Fruit fly (Drosophila melanogaster) whole organism, embryonic: ENCODE measurements around the gene CG13248.

ENCODE experiments used
- ATbp ChIP-seq: fragments of 200-800 bp; sonication (Bioruptor generic); optimal IDR thresholded peaks from 2 replicates; lab custom pipeline; 2017; ENCODE audit warnings: missing biosample characterization, mild to moderate bottlenecking, missing genetic modification characterization, missing genetic modification reagents
- Atf6 ChIP-seq: fragments of 200-800 bp; sonication (Bioruptor generic); IDR thresholded peaks from 2 replicates; pipeline ENCODE4 v1.3.6; 2022; ENCODE audit warnings: missing biosample characterization, missing genetic modification characterization
- CG10267 ChIP-seq: fragments of 200-800 bp; sonication (Bioruptor generic); optimal IDR thresholded peaks from 2 replicates; lab custom pipeline; 2018; ENCODE audit warnings: missing biosample characterization, mild to moderate bottlenecking, missing genetic modification characterization, moderate library complexity
- CG12659 ChIP-seq: fragments of 200-800 bp; sonication (Bioruptor generic); optimal IDR thresholded peaks from 3 replicates; lab custom pipeline; 2017; ENCODE audit warnings: mild to moderate bottlenecking, missing biosample characterization, missing genetic modification reagents, missing genetic modification characterization
- CG15601 ChIP-seq: fragments of 200-800 bp; sonication (Bioruptor generic); optimal IDR thresholded peaks from 3 replicates; lab custom pipeline; 2019; ENCODE audit warnings: missing biosample characterization, mild to moderate bottlenecking, missing genetic modification characterization, moderate library complexity
- CG15696 ChIP-seq: fragments of 200-800 bp; sonication (Bioruptor generic); optimal IDR thresholded peaks from 2 replicates; lab custom pipeline; 2019; ENCODE audit warnings: missing biosample characterization, mild to moderate bottlenecking, missing genetic modification characterization, moderate library complexity
- CG16813 ChIP-seq: fragments of 200-800 bp; sonication (Bioruptor generic); IDR thresholded peaks from 3 replicates; pipeline ENCODE4 v1.3.6; 2022; ENCODE audit warnings: missing biosample characterization, missing genetic modification characterization; ENCODE audit not compliant: partially characterized antibody
- CG17361 ChIP-seq: fragments of 200-800 bp; sonication (Bioruptor generic); IDR thresholded peaks from 3 replicates; pipeline ENCODE4 v1.3.6; 2022; ENCODE audit warnings: missing biosample characterization, missing genetic modification characterization
- CG18262 ChIP-seq: fragments of 200-800 bp; optimal IDR thresholded peaks from 3 replicates; lab custom pipeline; 2019; ENCODE audit warnings: missing biosample characterization, mild to moderate bottlenecking, missing genetic modification characterization, moderate library complexity
- CG2129 ChIP-seq: fragments of 200-800 bp; sonication (Bioruptor generic); IDR thresholded peaks from 2 replicates; pipeline ENCODE4 v1.3.6; 2022; ENCODE audit warnings: missing biosample characterization, missing genetic modification characterization; ENCODE audit not compliant: partially characterized antibody
- CG30403 ChIP-seq: fragments of 200-800 bp; sonication (Bioruptor generic); optimal IDR thresholded peaks from 3 replicates; lab custom pipeline; 2016; ENCODE audit warnings: missing biosample characterization, missing genetic modification characterization
- CG31388 ChIP-seq: fragments of 200-800 bp; sonication (Bioruptor generic); optimal IDR thresholded peaks from 2 replicates; lab custom pipeline; 2016; ENCODE audit warnings: missing biosample characterization, missing genetic modification characterization
- CG32767 ChIP-seq: fragments of 200-800 bp; sonication (Bioruptor generic); IDR thresholded peaks from 2 replicates; pipeline ENCODE4 v1.3.6; 2022; ENCODE audit warnings: missing biosample characterization, missing genetic modification characterization
- CG34376 ChIP-seq: fragments of 200-800 bp; sonication (Bioruptor generic); optimal IDR thresholded peaks from 2 replicates; lab custom pipeline; 2018; ENCODE audit warnings: missing biosample characterization, mild to moderate bottlenecking, missing genetic modification characterization
- CG3726 ChIP-seq: fragments of 200-800 bp; sonication (Bioruptor generic); IDR thresholded peaks from 3 replicates; pipeline ENCODE4, ENCODE4 v1.3.6; 2022; ENCODE audit warnings: missing biosample characterization, missing genetic modification characterization
- CG6654 ChIP-seq: fragments of 200-800 bp; sonication (Bioruptor generic); optimal IDR thresholded peaks from 2 replicates; lab custom pipeline; 2017; ENCODE audit warnings: missing biosample characterization, mild to moderate bottlenecking, missing genetic modification characterization
- CG6689 ChIP-seq: fragments of 200-800 bp; sonication (Bioruptor generic); IDR thresholded peaks from 2 replicates; pipeline ENCODE4 v1.3.6; 2022; ENCODE audit warnings: missing biosample characterization, missing genetic modification characterization
- CG7357 ChIP-seq: fragments of 200-800 bp; sonication (Bioruptor generic); IDR thresholded peaks from 3 replicates; pipeline ENCODE4 v1.3.6; 2022; ENCODE audit warnings: missing biosample characterization, missing genetic modification characterization
- CG7786 ChIP-seq: fragments of 200-800 bp; sonication (Bioruptor generic); optimal IDR thresholded peaks from 2 replicates; lab custom pipeline; 2016; ENCODE audit warnings: missing biosample characterization, missing genetic modification characterization
- CG8388 ChIP-seq: fragments of 200-800 bp; sonication (Bioruptor generic); optimal IDR thresholded peaks from 2 replicates; lab custom pipeline; 2019; ENCODE audit warnings: missing biosample characterization, mild to moderate bottlenecking, missing genetic modification characterization, moderate library complexity
- CG9437 ChIP-seq: fragments of 200-800 bp; sonication (Bioruptor generic); optimal IDR thresholded peaks from 2 replicates; lab custom pipeline; 2018; ENCODE audit warnings: missing biosample characterization, mild to moderate bottlenecking, missing genetic modification characterization
- CG9727 ChIP-seq: fragments of 200-800 bp; sonication (Bioruptor generic); optimal IDR thresholded peaks from 3 replicates; lab custom pipeline; 2017; ENCODE audit warnings: missing biosample characterization, mild to moderate bottlenecking, missing genetic modification characterization
- Dek ChIP-seq: fragments of 200-800 bp; sonication (Bioruptor generic); optimal IDR thresholded peaks from 3 replicates; lab custom pipeline; 2019; ENCODE audit warnings: missing biosample characterization, mild to moderate bottlenecking, missing genetic modification characterization, moderate library complexity
- E2f2 ChIP-seq: fragments of 200-800 bp; sonication (Bioruptor generic); IDR thresholded peaks from 2 replicates; pipeline ENCODE4 v1.3.6; 2022; ENCODE audit warnings: missing biosample characterization, missing genetic modification characterization
- ERR ChIP-seq: fragments of 200-800 bp; sonication (Bioruptor generic); optimal IDR thresholded peaks from 2 replicates; lab custom pipeline; 2016; ENCODE audit warnings: missing biosample characterization, missing genetic modification characterization
- Fer3 ChIP-seq: fragments of 200-800 bp; sonication (Bioruptor generic); optimal IDR thresholded peaks from 2 replicates; lab custom pipeline; 2018; ENCODE audit warnings: missing biosample characterization, mild to moderate bottlenecking, missing genetic modification characterization, moderate library complexity
- Hsf ChIP-seq: fragments of 200-800 bp; sonication (Bioruptor generic); optimal IDR thresholded peaks from 3 replicates; lab custom pipeline; 2016; ENCODE audit warnings: missing biosample characterization, missing genetic modification characterization
- Med ChIP-seq: fragments of 200-800 bp; sonication (Bioruptor generic); peaks from one replicate; lab custom pipeline; 2016; ENCODE audit warnings: missing biosample characterization, missing genetic modification characterization, mild to moderate bottlenecking, inconsistent platforms, moderate library complexity
- Sry-δ ChIP-seq: fragments of 200-800 bp; sonication (Bioruptor generic); optimal IDR thresholded peaks from 2 replicates; lab custom pipeline; 2016; ENCODE audit warnings: missing biosample characterization, missing genetic modification characterization
- Tbp ChIP-seq: fragments of >200 bp; optimal IDR thresholded peaks from 2 replicates; lab custom pipeline; 2018; ENCODE audit warnings: missing biosample characterization, missing genetic modification characterization
- az2 ChIP-seq: fragments of 200-800 bp; sonication (Bioruptor generic); optimal IDR thresholded peaks from 3 replicates; lab custom pipeline; 2016; ENCODE audit warnings: missing biosample characterization, missing genetic modification characterization
- bowl ChIP-seq: fragments of 200-800 bp; sonication (Bioruptor generic); IDR thresholded peaks from 2 replicates; pipeline ENCODE4 v1.3.6; 2022; ENCODE audit warnings: missing biosample characterization, missing genetic modification characterization
- btn ChIP-seq: fragments of 200-800 bp; sonication (Bioruptor generic); optimal IDR thresholded peaks from 2 replicates; lab custom pipeline; 2016; ENCODE audit warnings: missing biosample characterization, missing genetic modification characterization
- chif ChIP-seq, 2 experiments: fragments of 200-800 bp; sonication (Bioruptor generic); optimal IDR thresholded peaks; 3 replicates each; lab custom pipeline; 2016; ENCODE audit warnings: missing biosample characterization in 2 of 2, missing genetic modification characterization in 2 of 2
- chn ChIP-seq: fragments of 200-800 bp; sonication (Bioruptor generic); optimal IDR thresholded peaks from 2 replicates; lab custom pipeline; 2016; ENCODE audit warnings: missing biosample characterization, missing genetic modification characterization
- dmrt11E ChIP-seq: fragments of 200-800 bp; sonication (Bioruptor generic); optimal IDR thresholded peaks from 3 replicates; lab custom pipeline; 2018; ENCODE audit warnings: missing biosample characterization, mild to moderate bottlenecking, missing genetic modification characterization, moderate library complexity
- ems ChIP-seq: fragments of 200-800 bp; sonication (Bioruptor generic); optimal IDR thresholded peaks from 3 replicates; lab custom pipeline; 2016; ENCODE audit warnings: missing biosample characterization, missing genetic modification characterization
- gem ChIP-seq: fragments of 200-800 bp; sonication (Bioruptor generic); optimal IDR thresholded peaks from 2 replicates; lab custom pipeline; 2019; ENCODE audit warnings: missing biosample characterization, mild to moderate bottlenecking, missing genetic modification characterization, moderate library complexity
- jumu ChIP-seq: fragments of 200-800 bp; sonication (Bioruptor generic); optimal IDR thresholded peaks from 3 replicates; lab custom pipeline; 2016; ENCODE audit warnings: missing biosample characterization, missing genetic modification characterization
- ken ChIP-seq: fragments of 200-800 bp; sonication (Bioruptor generic); IDR thresholded peaks from 3 replicates; pipeline ENCODE4 v1.3.6; 2022; ENCODE audit warnings: missing biosample characterization, missing genetic modification characterization
- lbe ChIP-seq: fragments of 200-800 bp; sonication (Bioruptor generic); optimal IDR thresholded peaks from 2 replicates; lab custom pipeline; 2016; ENCODE audit warnings: missing biosample characterization, mild to moderate bottlenecking, missing genetic modification characterization
- lilli ChIP-seq: fragments of 200-800 bp; sonication (Bioruptor generic); optimal IDR thresholded peaks from 3 replicates; lab custom pipeline; 2016; ENCODE audit warnings: missing biosample characterization, missing genetic modification characterization
- odd ChIP-seq: fragments of 200-800 bp; sonication (Bioruptor generic); optimal IDR thresholded peaks from 2 replicates; lab custom pipeline; 2017; ENCODE audit warnings: missing biosample characterization, mild to moderate bottlenecking, missing genetic modification characterization
- ssp ChIP-seq: fragments of 200-800 bp; sonication (Bioruptor generic); IDR thresholded peaks from 2 replicates; pipeline ENCODE4 v1.3.6; 2022; ENCODE audit warnings: missing biosample characterization, missing genetic modification characterization
- tgo ChIP-seq: fragments of 200-800 bp; sonication (Bioruptor generic); IDR thresholded peaks from 3 replicates; pipeline ENCODE4 v1.3.6; 2022; ENCODE audit warnings: missing biosample characterization, missing genetic modification characterization
- trem ChIP-seq: fragments of 200-800 bp; optimal IDR thresholded peaks from 3 replicates; lab custom pipeline; 2019; ENCODE audit warnings: missing biosample characterization, mild to moderate bottlenecking, missing genetic modification characterization, moderate library complexity
- ttk ChIP-seq: fragments of 200-800 bp; sonication (Bioruptor generic); IDR thresholded peaks from 2 replicates; pipeline ENCODE4 v2.1.2; 2022; ENCODE audit warnings: missing biosample characterization, missing genetic modification characterization
- tup ChIP-seq: fragments of 200-800 bp; sonication (Bioruptor generic); optimal IDR thresholded peaks from 2 replicates; lab custom pipeline; 2016; ENCODE audit warnings: missing biosample characterization, mild to moderate bottlenecking, missing genetic modification characterization, moderate library complexity
- unpg ChIP-seq: fragments of 200-800 bp; sonication (Bioruptor generic); optimal IDR thresholded peaks from 3 replicates; lab custom pipeline; 2018; ENCODE audit warnings: missing biosample characterization, mild to moderate bottlenecking, missing genetic modification characterization, moderate library complexity

Gene CG13248

DNA sequence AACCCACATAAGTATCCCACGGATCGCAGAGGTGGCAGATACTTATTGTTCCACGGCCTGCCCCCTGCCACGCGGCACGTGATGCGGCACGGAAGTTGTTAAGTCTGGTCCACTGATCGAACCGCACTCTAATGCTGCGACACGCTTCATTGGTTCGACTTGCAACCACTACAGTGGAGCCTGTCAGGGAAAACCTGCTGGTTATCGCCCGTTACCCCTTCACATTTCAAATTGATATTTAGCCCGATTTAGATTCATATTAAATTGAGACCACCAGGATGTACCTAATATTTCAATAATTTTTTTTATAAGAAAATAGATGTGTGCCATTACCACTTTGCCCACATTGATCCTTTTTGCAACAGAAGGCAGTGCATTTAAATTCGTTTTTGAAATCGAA is 37.0 kb upstream of the CG13248 start (continued):
- TF ChIP-seq gem (tag; lab: Kevin White, UChicago) (peak; percentile 55), CG16813 (0 out of 3 replicates have a peak, but pooled peaks have one; percentile 21), chn (GFP tag; lab: Kevin White, UChicago) (peak; percentile 12), CG30403 (GFP tag; lab: Kevin White, UChicago) (peak; percentile 37), odd (GFP tag; lab: Kevin White, UChicago) (no peak), tup (GFP tag; lab: Kevin White, UChicago) (no peak), dmrt11E (tag; lab: Kevin White, UChicago) (peak; percentile 70), Sry-δ (GFP tag; lab: Kevin White, UChicago) (no peak), ERR (GFP tag; lab: Kevin White, UChicago) (no peak), lilli (GFP tag; lab: Kevin White, UChicago) (peak; percentile 27), CG9727 (GFP tag; lab: Kevin White, UChicago) (peak; percentile 37), ken (GFP tag; lab: Robert Waterston, UW) (peak; percentile 45; the same call in 1 of the 3 replicates), Atf6 (GFP tag; lab: Robert Waterston, UW) (no peak), jumu (GFP tag; lab: Kevin White, UChicago) (no peak), CG10267 (tag; lab: Kevin White, UChicago) (peak; percentile 10), lbe (GFP tag; lab: Kevin White, UChicago) (no peak), ems (no peak), CG17361 (0 out of 3 replicates have a peak, but pooled peaks have one; percentile 24), az2 (GFP tag; lab: Kevin White, UChicago) (peak; percentile 28), ATbp (peak; percentile 4), unpg (GFP tag; lab: Kevin White, UChicago) (peak; percentile 38), tgo (GFP tag; lab: Robert Waterston, UW) (peak; percentile 30; the same call in 1 of the 3 replicates), CG12659 (no peak), chif (GFP tag; optimal IDR thresholded peaks at IDR 0.05; lab: Kevin White, UChicago) (peak in 1 of 2 experiments; percentile 64), Dek (no peak), trem (peak; percentile 13), Hsf (peak; percentile 9), CG18262 (peak; percentile 42), CG3726 (GFP tag; lab: Robert Waterston, UW) (0 out of 3 replicates have a peak, but pooled peaks have one; percentile 36), CG2129 (GFP tag; lab: Robert Waterston, UW) (no peak), CG6689 (GFP tag; lab: Robert Waterston, UW) (peak; percentile 36; the same call in 1 of the 2 replicates), CG15696 (tag; lab: Kevin White, UChicago) (peak; percentile 32)

DNA sequence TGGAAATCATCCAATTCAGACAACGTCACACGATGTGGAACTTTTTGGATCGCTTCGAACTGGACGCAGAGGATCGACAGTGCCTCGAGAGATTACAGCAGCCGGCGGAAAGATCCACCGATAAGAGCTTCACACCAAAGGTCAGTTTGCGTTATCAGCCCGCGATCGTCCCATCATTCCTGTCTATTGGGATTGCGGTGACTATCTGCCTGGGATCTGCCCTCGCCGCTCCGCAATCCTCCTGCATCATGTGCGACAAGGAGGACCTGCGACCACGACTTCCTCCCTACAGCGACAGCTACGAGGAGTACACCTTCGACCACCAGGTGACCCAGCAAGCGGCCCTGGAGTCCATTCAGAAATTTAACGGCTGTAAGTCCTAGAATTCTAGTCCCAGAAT is 35.7 kb upstream of the CG13248 start:
- 0 out of 3 replicates have a peak, but pooled peaks have one; percentile 13 for TF ChIP-seq ken (GFP tag; lab: Robert Waterston, UW)
- TF ChIP-seq ssp (GFP tag; lab: Robert Waterston, UW), result no peak
- TF ChIP-seq Med, result peak; percentile 34

DNA sequence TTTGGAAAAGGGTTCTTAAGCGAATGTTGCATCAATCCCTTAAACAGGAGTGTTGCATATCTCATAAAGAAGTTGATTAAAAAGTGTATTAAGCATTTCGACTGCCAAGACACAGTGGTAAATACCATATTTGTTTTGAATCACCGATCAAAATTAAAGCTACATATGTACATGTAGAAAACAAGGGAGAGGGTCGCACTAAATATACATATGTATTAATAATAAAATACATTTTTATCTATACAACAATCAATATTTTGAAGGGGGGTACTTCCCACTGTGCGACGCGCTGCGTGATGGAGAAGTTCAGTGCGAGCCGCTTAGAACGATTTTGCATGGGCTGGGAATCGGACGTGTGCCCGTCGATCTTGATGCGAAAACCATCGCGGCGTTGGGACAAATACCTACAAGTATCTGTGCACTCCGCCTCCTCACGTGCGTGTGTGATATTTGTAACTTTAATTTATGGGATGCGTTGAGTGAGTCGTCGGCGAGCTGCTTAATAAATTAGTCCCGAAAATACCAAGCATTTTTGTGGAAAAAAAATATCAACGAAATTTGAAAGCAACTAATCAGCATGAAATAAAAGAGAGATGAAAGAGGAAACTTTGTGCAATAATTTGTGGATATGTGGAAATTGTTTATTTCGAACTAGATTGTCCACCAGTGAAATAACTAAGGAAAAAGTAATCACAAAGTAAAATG is 34.6 kb upstream of the CG13248 start:
- no peak for TF ChIP-seq Tbp (GFP tag; lab: Kevin White, UChicago)
- peak; percentile 71 for TF ChIP-seq CG31388
- TF ChIP-seq CG7786 (GFP tag; lab: Kevin White, UChicago), result no peak
- TF ChIP-seq bowl, result peak; percentile 84
- peak; percentile 83 for TF ChIP-seq CG8388
- TF ChIP-seq CG32767 (GFP tag; lab: Robert Waterston, UW), result peak; percentile 88
- peak; percentile 67 for TF ChIP-seq CG6654 (GFP tag; lab: Kevin White, UChicago)
- TF ChIP-seq ttk (GFP tag; lab: Robert Waterston, UW), result peak; percentile 87
- TF ChIP-seq CG9437 (GFP tag; lab: Kevin White, UChicago), result peak; percentile 82
- TF ChIP-seq CG34376, result peak; percentile 28
- TF ChIP-seq CG7357 (GFP tag; lab: Robert Waterston, UW), result peak; percentile 80; the same call in 2 of the 3 replicates
- peak; percentile 62 for TF ChIP-seq CG15601 (tag; lab: Kevin White, UChicago)
- peak; percentile 69 for TF ChIP-seq E2f2
- TF ChIP-seq btn (GFP tag; lab: Kevin White, UChicago), result no peak
- peak; percentile 86 for TF ChIP-seq Fer3
